Worm (Caenorhabditis elegans): ENCODE results near the gene srg-9.
A peak's percentile ranks its signal among the peaks of the same experiment; 100 is the strongest.

The srg-9 gene

ce11 chrIII:6298131-6298530, 41.6 kb upstream of the srg-9 start, which contains the start of gene F47D12.3:
TSS of gene F47D12.3 (plus strand) at chrIII:6298461.
- no peak for TF ChIP-seq C16A3.4 (tag; optimal IDR thresholded peaks at IDR 0.05)
- no peak for TF ChIP-seq fkh-10 (GFP tag; optimal IDR thresholded peaks at IDR 0.05)
- no peak for TF ChIP-seq F16B12.6 (tag; optimal IDR thresholded peaks at IDR 0.05)
- no peak for TF ChIP-seq fkh-4 (tag; optimal IDR thresholded peaks at IDR 0.05; ENCODE audit: borderline replicate concordance)
- TF ChIP-seq nhr-77 (tag; optimal IDR thresholded peaks at IDR 0.05), result no peak
- no peak for TF ChIP-seq sptf-1 (tag; optimal IDR thresholded peaks at IDR 0.05)
- no peak for TF ChIP-seq snpc-4 (tag; optimal IDR thresholded peaks at IDR 0.05)
- no peak for TF ChIP-seq nhr-90 (tag; optimal IDR thresholded peaks at IDR 0.05; ENCODE audit: poor library complexity)
- TF ChIP-seq egl-27 (tag; optimal IDR thresholded peaks at IDR 0.05), result no peak
- TF ChIP-seq C34B4.2 (tag; optimal IDR thresholded peaks at IDR 0.05), result no peak
- TF ChIP-seq ama-1 (optimal IDR thresholded peaks at IDR 0.05), result no peak
- no peak for TF ChIP-seq unc-86 (tag; optimal IDR thresholded peaks at IDR 0.05)
- TF ChIP-seq hlh-4 (tag; optimal IDR thresholded peaks at IDR 0.05), result no peak
- no peak for TF ChIP-seq fkh-8 (tag; optimal IDR thresholded peaks at IDR 0.05)
- no peak for TF ChIP-seq ceh-90 (tag; optimal IDR thresholded peaks at IDR 0.05)
- TF ChIP-seq tlp-1 (tag; optimal IDR thresholded peaks at IDR 0.05), result no peak
- no peak for TF ChIP-seq fos-1 (tag; optimal IDR thresholded peaks at IDR 0.05)

ce11 chrIII:6297599-6297998, 41.0 kb upstream of the srg-9 start:
- TF ChIP-seq swsn-7 (tag; optimal IDR thresholded peaks at IDR 0.05) (no peak), lin-14 (GFP tag; optimal IDR thresholded peaks at IDR 0.05) (peak; percentile 45), F16B12.6 (tag; optimal IDR thresholded peaks at IDR 0.05) (no peak)

- TF ChIP-seq swsn-7 (tag; optimal IDR thresholded peaks at IDR 0.05), result no peak
- no peak for TF ChIP-seq lsy-2 (tag; optimal IDR thresholded peaks at IDR 0.05)
- no peak for TF ChIP-seq nhr-11 (tag; optimal IDR thresholded peaks at IDR 0.05)
- no peak for TF ChIP-seq pax-3 (tag; optimal IDR thresholded peaks at IDR 0.05)
- TF ChIP-seq grh-1 (GFP tag; IDR thresholded peaks at IDR 0.05), result no peak
- TF ChIP-seq ceh-8 (GFP tag; optimal IDR thresholded peaks at IDR 0.05), result no peak
- TF ChIP-seq egl-27 (tag; optimal IDR thresholded peaks at IDR 0.05), result no peak
These were observed 39.6 kb upstream of the srg-9 start, which contains the start of gene F47D12.7 for ce11 chrIII:6295972-6296700. TSS of gene F47D12.7 (minus strand) at chrIII:6296022.

- TF ChIP-seq pax-3 (tag; optimal IDR thresholded peaks at IDR 0.05), result no peak
- peak; percentile 34 for TF ChIP-seq elt-2 (tag; optimal IDR thresholded peaks at IDR 0.05)
- TF ChIP-seq snu-23 (GFP tag; optimal IDR thresholded peaks at IDR 0.05), result no peak
- TF ChIP-seq fos-1 (tag; optimal IDR thresholded peaks at IDR 0.05), result peak; percentile 3
These were observed 34.1 kb upstream of the srg-9 start for ce11 chrIII:6290469-6291182.

ce11 chrIII:6289366-6289765, 32.8 kb upstream of the srg-9 start:
- TF ChIP-seq fos-1 (tag; optimal IDR thresholded peaks at IDR 0.05) (no peak), nhr-85 (tag) (peak; percentile 35), snu-23 (GFP tag; optimal IDR thresholded peaks at IDR 0.05) (peak; percentile 9), lin-15B (tag; optimal IDR thresholded peaks at IDR 0.05) (peak; percentile 16), efl-1 (optimal IDR thresholded peaks at IDR 0.05) (peak in 1 of 2 experiments; percentile 50), efl-1 (GFP tag; optimal IDR thresholded peaks at IDR 0.05 in 1 of 2) (peak; percentile 70 to 95), C34B4.2 (tag; optimal IDR thresholded peaks at IDR 0.05) (no peak), lin-35 (GFP tag; optimal IDR thresholded peaks at IDR 0.05) (peak; percentile 47 to 66), nhr-19 (GFP tag; conservative IDR thresholded peaks at IDR 0.05) (no peak), lsy-2 (tag; optimal IDR thresholded peaks at IDR 0.05) (peak in 1 of 2 experiments; percentile 9), rnt-1 (tag; optimal IDR thresholded peaks at IDR 0.05) (no peak), unc-98 (GFP tag; IDR thresholded peaks at IDR 0.05) (no peak), lin-14 (GFP tag; optimal IDR thresholded peaks at IDR 0.05) (peak; percentile 64), blmp-1 (tag; optimal IDR thresholded peaks at IDR 0.05) (peak; percentile 10), dpl-1 (GFP tag; optimal IDR thresholded peaks at IDR 0.05) (peak; percentile 34 to 73 (median 46))

Measured in whole organism, L1 larva.